Fruit fly (Drosophila melanogaster) whole organism, embryonic: ENCODE results near the gene BCAS2.
A peak's percentile ranks its signal among the peaks of the same experiment; 100 is the strongest.

Source experiments
- Awh ChIP-seq: fragments of 200-800 bp; sonication (Bioruptor generic); IDR thresholded peaks from 2 replicates; pipeline ENCODE4, ENCODE4 v1.3.6; 2022; ENCODE audit warnings: missing biosample characterization, missing genetic modification characterization
- CG10274 ChIP-seq: fragments of 200-800 bp; sonication (Bioruptor generic); optimal IDR thresholded peaks from 3 replicates; lab custom pipeline; 2017; ENCODE audit warnings: missing biosample characterization, mild to moderate bottlenecking, missing genetic modification characterization
- CG11504 ChIP-seq: fragments of 200-800 bp; sonication (Bioruptor generic); optimal IDR thresholded peaks from 3 replicates; lab custom pipeline; 2019; ENCODE audit warnings: missing biosample characterization, mild to moderate bottlenecking, missing genetic modification characterization, moderate library complexity
- CG12236 ChIP-seq: fragments of 200-800 bp; sonication (Bioruptor generic); optimal IDR thresholded peaks from 2 replicates; lab custom pipeline; 2016; ENCODE audit warnings: missing biosample characterization, missing genetic modification characterization
- CG14860 ChIP-seq: fragments of 200-800 bp; sonication (Bioruptor generic); IDR thresholded peaks from 3 replicates; pipeline ENCODE4 v1.3.6; 2022; ENCODE audit warnings: missing biosample characterization, missing genetic modification characterization; ENCODE audit not compliant: partially characterized antibody
- CG15269 ChIP-seq: fragments of 200-800 bp; sonication (Bioruptor generic); optimal IDR thresholded peaks from 2 replicates; lab custom pipeline; 2018; ENCODE audit warnings: missing biosample characterization, mild to moderate bottlenecking, missing genetic modification characterization, moderate library complexity
- CG16815 ChIP-seq: fragments of 200-800 bp; sonication (Bioruptor generic); optimal IDR thresholded peaks from 3 replicates; lab custom pipeline; 2017; ENCODE audit warnings: missing biosample characterization, mild to moderate bottlenecking, missing genetic modification characterization
- CG3065 ChIP-seq: fragments of 200-800 bp; sonication (Bioruptor generic); optimal IDR thresholded peaks from 2 replicates; lab custom pipeline; 2016; ENCODE audit warnings: missing biosample characterization, missing genetic modification characterization
- CG31365 ChIP-seq: fragments of 200-800 bp; sonication (Bioruptor generic); optimal IDR thresholded peaks from 2 replicates; lab custom pipeline; 2018; ENCODE audit warnings: missing biosample characterization, mild to moderate bottlenecking, missing genetic modification characterization
- CG32532 ChIP-seq: fragments of 200-800 bp; sonication (Bioruptor generic); IDR thresholded peaks from 2 replicates; pipeline ENCODE4 v1.3.6; 2022; ENCODE audit warnings: missing biosample characterization, missing genetic modification characterization
- CG4360 ChIP-seq: fragments of 200-800 bp; sonication (Bioruptor generic); IDR thresholded peaks from 2 replicates; pipeline ENCODE4 v1.3.6; 2022; ENCODE audit warnings: missing biosample characterization, missing genetic modification characterization
- CG7745 ChIP-seq: fragments of 200-800 bp; sonication (Bioruptor generic); optimal IDR thresholded peaks from 2 replicates; lab custom pipeline; 2018; ENCODE audit warnings: missing biosample characterization, mild to moderate bottlenecking, missing genetic modification characterization, moderate library complexity
- CG7928 ChIP-seq: fragments of 200-800 bp; sonication (Bioruptor generic); optimal IDR thresholded peaks from 2 replicates; lab custom pipeline; 2017; ENCODE audit warnings: missing biosample characterization, mild to moderate bottlenecking, missing genetic modification characterization
- CG8924 ChIP-seq: fragments of 200-800 bp; optimal IDR thresholded peaks from 3 replicates; lab custom pipeline; 2019; ENCODE audit warnings: missing biosample characterization, mild to moderate bottlenecking, missing genetic modification characterization, moderate library complexity
- CG9817 ChIP-seq: fragments of 200-800 bp; sonication (Bioruptor generic); optimal IDR thresholded peaks from 2 replicates; lab custom pipeline; 2018; ENCODE audit warnings: missing biosample characterization, mild to moderate bottlenecking, missing genetic modification characterization, moderate library complexity
- Chrac-16 ChIP-seq: fragments of 200-800 bp; sonication (Bioruptor generic); optimal IDR thresholded peaks from 3 replicates; lab custom pipeline; 2016; ENCODE audit warnings: missing biosample characterization, missing genetic modification characterization
- Deaf1 ChIP-seq: fragments of 200-800 bp; optimal IDR thresholded peaks from 3 replicates; lab custom pipeline; 2019; ENCODE audit warnings: missing biosample characterization, mild to moderate bottlenecking, missing genetic modification characterization, moderate library complexity
- Dp ChIP-seq: fragments of 200-800 bp; sonication (Bioruptor generic); optimal IDR thresholded peaks from 2 replicates; lab custom pipeline; 2018; ENCODE audit warnings: missing biosample characterization, mild to moderate bottlenecking, missing genetic modification characterization, moderate library complexity
- Dref ChIP-seq: fragments of 200-800 bp; sonication (Bioruptor generic); IDR thresholded peaks from 2 replicates; pipeline ENCODE4 v1.3.6; 2022; ENCODE audit warnings: missing biosample characterization, missing genetic modification characterization
- Drgx ChIP-seq: fragments of 200-800 bp; sonication (Bioruptor generic); IDR thresholded peaks from 2 replicates; pipeline ENCODE4 v1.3.6; 2022; ENCODE audit warnings: missing biosample characterization, missing genetic modification characterization
- Ets65A ChIP-seq: fragments of 200-800 bp; sonication (Bioruptor generic); peaks from one replicate; lab custom pipeline; 2016; ENCODE audit warnings: missing biosample characterization, missing genetic modification characterization
- Med ChIP-seq: fragments of 200-800 bp; sonication (Bioruptor generic); peaks from one replicate; lab custom pipeline; 2016; ENCODE audit warnings: missing biosample characterization, missing genetic modification characterization, mild to moderate bottlenecking, inconsistent platforms, moderate library complexity
- Myb ChIP-seq: fragments of 200-800 bp; sonication (Bioruptor generic); optimal IDR thresholded peaks from 2 replicates; lab custom pipeline; 2016; ENCODE audit warnings: missing biosample characterization, missing genetic modification characterization
- Rfx ChIP-seq: fragments of 200-800 bp; sonication (Bioruptor generic); IDR thresholded peaks from 2 replicates; pipeline ENCODE4 v1.3.6; 2022; ENCODE audit warnings: missing biosample characterization, missing genetic modification characterization
- Six4 ChIP-seq: fragments of 200-800 bp; sonication (Bioruptor generic); optimal IDR thresholded peaks from 2 replicates; lab custom pipeline; 2016; ENCODE audit warnings: missing biosample characterization, missing genetic modification characterization
- Xrp1 ChIP-seq: fragments of 200-800 bp; sonication (Bioruptor generic); IDR thresholded peaks from 2 replicates; pipeline ENCODE4 v1.3.6; 2022; ENCODE audit warnings: missing biosample characterization, missing genetic modification characterization
- az2 ChIP-seq: fragments of 200-800 bp; sonication (Bioruptor generic); optimal IDR thresholded peaks from 3 replicates; lab custom pipeline; 2016; ENCODE audit warnings: missing biosample characterization, missing genetic modification characterization
- croc ChIP-seq: fragments of 200-800 bp; sonication (Bioruptor generic); conservative IDR thresholded peaks from 3 replicates; pipeline ENCODE4 v1.3.6; 2022; ENCODE audit warnings: missing biosample characterization, missing genetic modification characterization
- crol ChIP-seq: fragments of 200-800 bp; sonication (Bioruptor generic); IDR thresholded peaks from 2 replicates; pipeline ENCODE4 v1.3.6; 2022; ENCODE audit warnings: missing biosample characterization, missing genetic modification characterization
- dpn ChIP-seq, 2 experiments: fragments of 200-800 bp; sonication (Bioruptor generic); optimal IDR thresholded peaks; 3 replicates each; lab custom pipeline; 2016; ENCODE audit warnings: missing biosample characterization in 2 of 2, missing genetic modification characterization in 2 of 2
- ems ChIP-seq: fragments of 200-800 bp; sonication (Bioruptor generic); optimal IDR thresholded peaks from 3 replicates; lab custom pipeline; 2016; ENCODE audit warnings: missing biosample characterization, missing genetic modification characterization
- eve ChIP-seq, 2 experiments: fragments of >200 bp; optimal IDR thresholded peaks; 2 replicates each; lab custom pipeline; 2017; ENCODE audit warnings: missing biosample characterization in 2 of 2, missing genetic modification characterization in 2 of 2
- exex ChIP-seq: fragments of 200-800 bp; sonication (Bioruptor generic); optimal IDR thresholded peaks from 4 replicates; lab custom pipeline; 2018; ENCODE audit warnings: missing biosample characterization, mild to moderate bottlenecking, missing genetic modification characterization, moderate library complexity
- grau ChIP-seq: fragments of 200-800 bp; optimal IDR thresholded peaks from 3 replicates; lab custom pipeline; 2019; ENCODE audit warnings: missing biosample characterization, mild to moderate bottlenecking, missing genetic modification characterization, moderate library complexity
- gsb ChIP-seq: fragments of 200-800 bp; sonication (Bioruptor generic); IDR thresholded peaks from 2 replicates; pipeline ENCODE4 v1.3.6; 2022; ENCODE audit warnings: missing biosample characterization, missing genetic modification characterization
- kah ChIP-seq: fragments of 200-800 bp; sonication (Bioruptor generic); optimal IDR thresholded peaks from 2 replicates; lab custom pipeline; 2018; ENCODE audit warnings: missing biosample characterization, mild to moderate bottlenecking, missing genetic modification characterization
- nmo ChIP-seq: fragments of 200-800 bp; sonication (Bioruptor generic); optimal IDR thresholded peaks from 2 replicates; lab custom pipeline; 2018; ENCODE audit warnings: missing biosample characterization, mild to moderate bottlenecking, missing genetic modification characterization, moderate library complexity
- nom ChIP-seq: fragments of 200-800 bp; sonication (Bioruptor generic); optimal IDR thresholded peaks from 2 replicates; lab custom pipeline; 2017; ENCODE audit warnings: missing biosample characterization, missing genetic modification characterization, mild to moderate bottlenecking, moderate library complexity, missing genetic modification reagents
- row ChIP-seq: fragments of 200-800 bp; sonication (Bioruptor generic); IDR thresholded peaks from 3 replicates; pipeline ENCODE4 v1.3.6; 2022; ENCODE audit warnings: missing biosample characterization, missing genetic modification characterization
- seq ChIP-seq: fragments of 200-800 bp; sonication (Bioruptor generic); IDR thresholded peaks from 2 replicates; pipeline ENCODE4 v1.3.6; 2022; ENCODE audit warnings: missing biosample characterization, missing genetic modification characterization
- sim ChIP-seq: fragments of 200-800 bp; sonication (Bioruptor generic); IDR thresholded peaks from 2 replicates; pipeline ENCODE4 v1.3.6; 2022; ENCODE audit warnings: missing biosample characterization, missing genetic modification characterization
- slbo ChIP-seq: fragments of 200-800 bp; sonication (Bioruptor generic); IDR thresholded peaks from 2 replicates; pipeline ENCODE4 v1.3.6; 2022; ENCODE audit warnings: missing biosample characterization, missing genetic modification characterization
- sug ChIP-seq: fragments of 200-800 bp; optimal IDR thresholded peaks from 2 replicates; lab custom pipeline; 2019; ENCODE audit warnings: missing biosample characterization, mild to moderate bottlenecking, missing genetic modification characterization, moderate library complexity
- tna ChIP-seq: fragments of 200-800 bp; sonication (Bioruptor generic); IDR thresholded peaks from 2 replicates; pipeline ENCODE4 v1.3.6; 2022; ENCODE audit warnings: missing biosample characterization, missing genetic modification characterization; ENCODE audit not compliant: partially characterized antibody
- trem ChIP-seq: fragments of 200-800 bp; optimal IDR thresholded peaks from 3 replicates; lab custom pipeline; 2019; ENCODE audit warnings: missing biosample characterization, mild to moderate bottlenecking, missing genetic modification characterization, moderate library complexity
- wdn ChIP-seq: fragments of 200-800 bp; sonication (Bioruptor generic); IDR thresholded peaks from 2 replicates; pipeline ENCODE4 v1.3.6; 2022; ENCODE audit warnings: missing biosample characterization, missing genetic modification characterization
- zfh1 ChIP-seq: fragments of 200-800 bp; sonication (Bioruptor generic); IDR thresholded peaks from 3 replicates; pipeline ENCODE4 v1.3.6; 2022; ENCODE audit warnings: missing biosample characterization, missing genetic modification characterization

BCAS2 gene

dm6 chr3R:27928140-27928539 is 6.0 kb upstream of the BCAS2 start, which contains the start of gene nenya:
TSS of gene nenya (minus strand) at chr3R:27928174.
- peak; percentile 51 for TF ChIP-seq row (GFP tag; lab: Robert Waterston, UW)
- peak; percentile 67 for TF ChIP-seq grau (tag; lab: Kevin White, UChicago)
- TF ChIP-seq Dp (GFP tag; lab: Kevin White, UChicago) = no peak
- TF ChIP-seq CG3065 (GFP tag; lab: Kevin White, UChicago) = no peak
- TF ChIP-seq ems = no peak
- peak; percentile 54 for TF ChIP-seq Med (GFP tag; lab: Kevin White, UChicago)
- no peak for TF ChIP-seq CG9817 (tag; lab: Kevin White, UChicago)
- TF ChIP-seq Myb = peak; percentile 67
- no peak for TF ChIP-seq CG15269 (tag; lab: Kevin White, UChicago)
- peak; percentile 6 for TF ChIP-seq trem (tag; lab: Kevin White, UChicago)

dm6 chr3R:27926738-27927215 is 4.6 kb upstream of the BCAS2 start:
- TF ChIP-seq croc (GFP tag; lab: Robert Waterston, UW) = no peak
- TF ChIP-seq nom (GFP tag; lab: Kevin White, UChicago) = peak; percentile 2
- peak; percentile 45 for TF ChIP-seq Med (GFP tag; lab: Kevin White, UChicago)
- no peak for TF ChIP-seq Deaf1 (tag; lab: Kevin White, UChicago)
- 0 out of 2 replicates have a peak, but pooled peaks have one; percentile 14 for TF ChIP-seq Rfx (GFP tag; lab: Robert Waterston, UW)
- TF ChIP-seq Dref = 0 out of 2 replicates have a peak, but pooled peaks have one; percentile 24
- 0 out of 3 replicates have a peak, but pooled peaks have one; percentile 13 for TF ChIP-seq CG14860 (GFP tag; lab: Robert Waterston, UW)
- TF ChIP-seq exex = peak; percentile 62
- 0 out of 3 replicates have a peak, but pooled peaks have one; percentile 44 for TF ChIP-seq zfh1 (GFP tag; lab: Robert Waterston, UW)
- TF ChIP-seq Awh (GFP tag; lab: Robert Waterston, UW) = no peak
- TF ChIP-seq CG16815 (GFP tag; lab: Kevin White, UChicago) = no peak
- 0 out of 2 replicates have a peak, but pooled peaks have one; percentile 38 for TF ChIP-seq gsb (GFP tag; lab: Robert Waterston, UW)
- 0 out of 2 replicates have a peak, but pooled peaks have one; percentile 17 for TF ChIP-seq wdn
- TF ChIP-seq kah (GFP tag; lab: Kevin White, UChicago) = peak; percentile 79
- peak; percentile 53; the same call in 1 of the 2 replicates for TF ChIP-seq crol (GFP tag; lab: Robert Waterston, UW)
- TF ChIP-seq slbo (GFP tag; lab: Robert Waterston, UW) = 0 out of 2 replicates have a peak, but pooled peaks have one; percentile 7
- TF ChIP-seq Ets65A (GFP tag; lab: Kevin White, UChicago) = peak; percentile 70
- peak; percentile 27 for TF ChIP-seq sug (tag; lab: Kevin White, UChicago)

- TF ChIP-seq Drgx = 0 out of 2 replicates have a peak, but pooled peaks have one; percentile 6
- no peak for TF ChIP-seq CG7928 (GFP tag; lab: Kevin White, UChicago)
- no peak for TF ChIP-seq CG4360 (GFP tag; lab: Robert Waterston, UW)
- no peak for TF ChIP-seq CG11504 (tag; lab: Kevin White, UChicago)
- no peak for TF ChIP-seq eve (GFP tag; optimal IDR thresholded peaks at IDR 0.05; lab: Kevin White, UChicago)
- peak; percentile 41 for TF ChIP-seq grau (tag; lab: Kevin White, UChicago)
- no peak for TF ChIP-seq CG32532
- no peak for TF ChIP-seq az2 (GFP tag; lab: Kevin White, UChicago)
- TF ChIP-seq tna = no peak
- no peak for TF ChIP-seq Six4
- TF ChIP-seq exex = peak; percentile 24
- no peak for TF ChIP-seq CG7745
- no peak for TF ChIP-seq Chrac-16
- no peak for TF ChIP-seq Xrp1
- TF ChIP-seq seq = no peak
- TF ChIP-seq nmo (GFP tag; lab: Kevin White, UChicago) = peak; percentile 6
- TF ChIP-seq CG12236 (GFP tag; lab: Kevin White, UChicago) = no peak
- TF ChIP-seq Myb = no peak
- TF ChIP-seq CG8924 (tag; lab: Kevin White, UChicago) = no peak
- TF ChIP-seq sim (GFP tag; lab: Robert Waterston, UW) = no peak
- TF ChIP-seq dpn (GFP tag; optimal IDR thresholded peaks at IDR 0.05; lab: Kevin White, UChicago) = no peak
- TF ChIP-seq CG10274 = no peak
- TF ChIP-seq CG31365 (tag; lab: Kevin White, UChicago) = no peak
Observed at dm6 chr3R:27925971-27926533, 3.9 kb upstream of the BCAS2 start.
